Fruit fly (Drosophila melanogaster): ENCODE data around the gene wor.

Gene wor

dm6 chr2L:15463515-15463914, 38.1 kb upstream of the wor start (continued):
- TF ChIP-seq CG11762 (GFP tag; optimal IDR thresholded peaks at IDR 0.05; ENCODE audit: insufficient read depth), result no peak
- TF ChIP-seq CG8632 (GFP tag; optimal IDR thresholded peaks at IDR 0.05), result no peak
- TF ChIP-seq fd59A (GFP tag; optimal IDR thresholded peaks at IDR 0.05), result peak; percentile 37
- TF ChIP-seq fd85E (GFP tag; optimal IDR thresholded peaks at IDR 0.05), result no peak
- peak; percentile 39 for TF ChIP-seq OdsH (GFP tag; optimal IDR thresholded peaks at IDR 0.05)
- TF ChIP-seq CG8319 (GFP tag; optimal IDR thresholded peaks at IDR 0.05), result peak; percentile 1
- no peak for TF ChIP-seq CG8119 (GFP tag; IDR thresholded peaks at IDR 0.05)
- TF ChIP-seq CG11902 (GFP tag; optimal IDR thresholded peaks at IDR 0.05), result no peak
- peak; percentile 29 for TF ChIP-seq CG10631 (GFP tag; optimal IDR thresholded peaks at IDR 0.05)
- no peak for TF ChIP-seq CG9139 (GFP tag; optimal IDR thresholded peaks at IDR 0.05)
- no peak for TF ChIP-seq ss (GFP tag; optimal IDR thresholded peaks at IDR 0.05)
- TF ChIP-seq acj6 (GFP tag; optimal IDR thresholded peaks at IDR 0.05), result peak; percentile 12

- TF ChIP-seq CG15336 (GFP tag; IDR thresholded peaks at IDR 0.05), result no peak
- peak; percentile 27 for TF ChIP-seq cyc (GFP tag; optimal IDR thresholded peaks at IDR 0.05)
- TF ChIP-seq acj6 (GFP tag; optimal IDR thresholded peaks at IDR 0.05), result no peak
- TF ChIP-seq fd85E (GFP tag; optimal IDR thresholded peaks at IDR 0.05), result no peak
- peak; percentile 40 for TF ChIP-seq Met (GFP tag; optimal IDR thresholded peaks at IDR 0.05)
- no peak for TF ChIP-seq Lpt (GFP tag; optimal IDR thresholded peaks at IDR 0.05)
- TF ChIP-seq lz (GFP tag; optimal IDR thresholded peaks at IDR 0.05), result peak; percentile 39
- TF ChIP-seq svp (GFP tag), result peak; percentile 64
- no peak for TF ChIP-seq ss (GFP tag; optimal IDR thresholded peaks at IDR 0.05)
- peak; percentile 3 for TF ChIP-seq Ets21C (GFP tag; optimal IDR thresholded peaks at IDR 0.05)
- TF ChIP-seq CG31627 (GFP tag; optimal IDR thresholded peaks at IDR 0.05), result peak; percentile 36
- TF ChIP-seq net (GFP tag; optimal IDR thresholded peaks at IDR 0.05), result no peak
- TF ChIP-seq Smox (GFP tag; optimal IDR thresholded peaks at IDR 0.05), result peak; percentile 5
- TF ChIP-seq Sox14 (GFP tag; optimal IDR thresholded peaks at IDR 0.05), result no peak
- TF ChIP-seq dac (GFP tag; optimal IDR thresholded peaks at IDR 0.05), result no peak
- TF ChIP-seq Eip93F (GFP tag; optimal IDR thresholded peaks at IDR 0.05), result no peak
- TF ChIP-seq Hr39 (GFP tag; optimal IDR thresholded peaks at IDR 0.05), result peak; percentile 57
- no peak for TF ChIP-seq achi (GFP tag; optimal IDR thresholded peaks at IDR 0.05)
- TF ChIP-seq OdsH (GFP tag; optimal IDR thresholded peaks at IDR 0.05), result no peak
- peak; percentile 20 for TF ChIP-seq topi (GFP tag; optimal IDR thresholded peaks at IDR 0.05)
- TF ChIP-seq Eip78C (GFP tag), result peak; percentile 27
Observed at dm6 chr2L:15462998-15463397, 37.6 kb upstream of the wor start.

- TF ChIP-seq acj6 (GFP tag; optimal IDR thresholded peaks at IDR 0.05) (peak; percentile 65), salr (GFP tag; optimal IDR thresholded peaks at IDR 0.05) (peak in 1 of 2 experiments; percentile 2), CG3919 (GFP tag; optimal IDR thresholded peaks at IDR 0.05) (peak; percentile 65), Gug (GFP tag; IDR thresholded peaks at IDR 0.05) (no peak), Eip75B (GFP tag; optimal IDR thresholded peaks at IDR 0.05) (peak; percentile 45), CG7368 (GFP tag; optimal IDR thresholded peaks at IDR 0.05) (peak; percentile 40), CG6792 (GFP tag; optimal IDR thresholded peaks at IDR 0.05) (peak; percentile 52), Met (GFP tag; optimal IDR thresholded peaks at IDR 0.05) (peak; percentile 74), spab (GFP tag; optimal IDR thresholded peaks at IDR 0.05) (peak; percentile 40), CG11762 (GFP tag; optimal IDR thresholded peaks at IDR 0.05; ENCODE audit: insufficient read depth) (peak; percentile 24), Ets96B (tag; optimal IDR thresholded peaks at IDR 0.05) (peak; percentile 62), ss (GFP tag; optimal IDR thresholded peaks at IDR 0.05) (peak in 1 of 2 experiments; percentile 20), CG16779 (tag; optimal IDR thresholded peaks at IDR 0.05) (no peak), CG3032 (tag; optimal IDR thresholded peaks at IDR 0.05) (peak; percentile 58), Hr38 (GFP tag; optimal IDR thresholded peaks at IDR 0.05) (no peak), fd85E (GFP tag; optimal IDR thresholded peaks at IDR 0.05) (no peak), CG31627 (GFP tag; optimal IDR thresholded peaks at IDR 0.05) (peak; percentile 61), esn (GFP tag; optimal IDR thresholded peaks at IDR 0.05) (peak; percentile 73), CG8632 (GFP tag; optimal IDR thresholded peaks at IDR 0.05) (peak; percentile 47), Blimp-1 (GFP tag; optimal IDR thresholded peaks at IDR 0.05) (no peak), dac (GFP tag; optimal IDR thresholded peaks at IDR 0.05) (no peak), CG34406 (GFP tag; optimal IDR thresholded peaks at IDR 0.05) (peak; percentile 56), Eip93F (GFP tag; optimal IDR thresholded peaks at IDR 0.05) (no peak), Hr39 (GFP tag; optimal IDR thresholded peaks at IDR 0.05) (peak; percentile 61), Eip78C (GFP tag) (peak; percentile 92), dsx (GFP tag; optimal IDR thresholded peaks at IDR 0.05; ENCODE audit: poor library complexity, severe bottlenecking) (no peak), CG6808 (GFP tag; optimal IDR thresholded peaks at IDR 0.05) (peak; percentile 18), Hr4 (GFP tag; optimal IDR thresholded peaks at IDR 0.05) (peak; percentile 11), CG6276 (GFP tag; optimal IDR thresholded peaks at IDR 0.05) (no peak), fd59A (GFP tag; optimal IDR thresholded peaks at IDR 0.05) (peak; percentile 36), CG8319 (GFP tag; optimal IDR thresholded peaks at IDR 0.05) (peak; percentile 19), CG15336 (GFP tag; IDR thresholded peaks at IDR 0.05) (no peak)
Observed at dm6 chr2L:15458919-15459318, 33.5 kb upstream of the wor start.

All from whole organism, prepupa.